Worm (Caenorhabditis elegans): ENCODE data around the gene fln-1.
A peak's percentile ranks its signal among the peaks of the same experiment; 100 is the strongest.

The fln-1 gene

ce11 chrIV:377791-378190, 2.0 kb upstream of the fln-1 start (continued):
- TF ChIP-seq ama-1 (optimal IDR thresholded peaks at IDR 0.05) (no peak), ama-1 (GFP tag; optimal IDR thresholded peaks at IDR 0.05) (no peak), attf-5 (GFP tag; optimal IDR thresholded peaks at IDR 0.05) (no peak)

- TF ChIP-seq T07F8.4 (tag; optimal IDR thresholded peaks at IDR 0.05), result no peak
- TF ChIP-seq D2030.7 (GFP tag; IDR thresholded peaks at IDR 0.05), result no peak
- TF ChIP-seq ekl-4 (GFP tag; IDR thresholded peaks at IDR 0.05), result no peak
- TF ChIP-seq ztf-28 (GFP tag; IDR thresholded peaks at IDR 0.05), result no peak
- TF ChIP-seq rcor-1 (GFP tag; IDR thresholded peaks at IDR 0.05), result no peak
- TF ChIP-seq Y79H2A.3 (GFP tag; conservative IDR thresholded peaks at IDR 0.05), result no peak
- no peak for TF ChIP-seq F55B11.4 (tag; optimal IDR thresholded peaks at IDR 0.05; ENCODE audit: borderline replicate concordance, insufficient read depth)
- no peak for TF ChIP-seq snpc-1.1 (tag; optimal IDR thresholded peaks at IDR 0.05; ENCODE audit: insufficient read depth)
- TF ChIP-seq B0261.1 (tag; optimal IDR thresholded peaks at IDR 0.05), result no peak
- no peak for TF ChIP-seq F10E7.11 (tag; optimal IDR thresholded peaks at IDR 0.05)
- TF ChIP-seq ztf-25 (GFP tag; IDR thresholded peaks at IDR 0.05), result no peak
- TF ChIP-seq akir-1 (GFP tag; optimal IDR thresholded peaks at IDR 0.05), result no peak
- TF ChIP-seq K12H6.12 (tag; optimal IDR thresholded peaks at IDR 0.05), result no peak
Measured at ce11 chrIV:373963-374362, 1.9 kb downstream of the fln-1 start.

ce11 chrIV:372146-372789, 3.5 kb downstream of the fln-1 start:
- TF ChIP-seq hmg-1.2 (GFP tag; IDR thresholded peaks at IDR 0.05), result peak; percentile 37; the same call in 1 of the 2 replicates
- no peak for TF ChIP-seq cebp-1 (GFP tag; IDR thresholded peaks at IDR 0.05)
- peak; percentile 65 for TF ChIP-seq cebp-1 (tag; optimal IDR thresholded peaks at IDR 0.05)
- TF ChIP-seq ceh-91 (GFP tag; IDR thresholded peaks at IDR 0.05), result no peak
- TF ChIP-seq F33H1.4 (GFP tag; IDR thresholded peaks at IDR 0.05), result 0 out of 2 replicates have a peak, but pooled peaks have one; percentile 13
- 0 out of 2 replicates have a peak, but pooled peaks have one; percentile 4 for TF ChIP-seq aptf-2 (GFP tag; conservative IDR thresholded peaks at IDR 0.05)

ce11 chrIV:366406-366805, 9.4 kb downstream of the fln-1 start:
- TF ChIP-seq lin-40 (tag; optimal IDR thresholded peaks at IDR 0.05) (peak; percentile 10), Y53F4B.3 (GFP tag; IDR thresholded peaks at IDR 0.05) (no peak), cebp-1 (GFP tag; IDR thresholded peaks at IDR 0.05) (no peak), cebp-1 (tag; optimal IDR thresholded peaks at IDR 0.05) (peak; percentile 19), ceh-27 (GFP tag; optimal IDR thresholded peaks at IDR 0.05) (peak; percentile 14)

- TF ChIP-seq dox-1 (GFP tag; IDR thresholded peaks at IDR 0.05) (no peak), lsl-1 (GFP tag; optimal IDR thresholded peaks at IDR 0.05) (no peak), egl-18 (GFP tag; IDR thresholded peaks at IDR 0.05) (no peak), hsf-1 (GFP tag; IDR thresholded peaks at IDR 0.05) (no peak), nfyb-1 (GFP tag; IDR thresholded peaks at IDR 0.05) (no peak), F55B11.4 (tag; optimal IDR thresholded peaks at IDR 0.05; ENCODE audit: borderline replicate concordance, insufficient read depth) (no peak), let-607 (tag; optimal IDR thresholded peaks at IDR 0.05) (no peak), F39B2.1 (GFP tag; IDR thresholded peaks at IDR 0.05) (no peak), tbx-9 (tag; optimal IDR thresholded peaks at IDR 0.05; ENCODE audit: borderline replicate concordance) (no peak), C06A6.2 (GFP tag; conservative IDR thresholded peaks at IDR 0.05) (no peak), rec-8 (tag; optimal IDR thresholded peaks at IDR 0.05) (no peak), snpc-1.3 (tag; optimal IDR thresholded peaks at IDR 0.05; ENCODE audit: insufficient read depth) (no peak), mes-4 (tag; optimal IDR thresholded peaks at IDR 0.05) (no peak), gei-17 (GFP tag; optimal IDR thresholded peaks at IDR 0.05) (no peak), cebp-1 (GFP tag; IDR thresholded peaks at IDR 0.05) (no peak), cebp-1 (tag; optimal IDR thresholded peaks at IDR 0.05) (no peak), Y95B8A.8 (GFP tag; IDR thresholded peaks at IDR 0.05) (no peak), F52B5.7 (tag; optimal IDR thresholded peaks at IDR 0.05) (no peak)
Measured at ce11 chrIV:364983-365382, 10.8 kb downstream of the fln-1 start.

All from whole organism, young adult.